Worm (Caenorhabditis elegans) whole organism, mixed stage, embryonic: Measurements from ENCODE around the gene C42D4.18.

ENCODE experiments used
- M03D4.4 ChIP-seq: sonication (generic microtip); optimal IDR thresholded peaks from 2 replicates; lab custom pipeline; 2017; ENCODE audit warnings: mild to moderate bottlenecking, missing genetic modification characterization, missing compliant biosample characterization
- bed-3 ChIP-seq: fragments of 200-800 bp; sonication (Bioruptor generic); optimal IDR thresholded peaks from 3 replicates; lab custom pipeline; 2018; ENCODE audit warnings: mild to moderate bottlenecking, missing genetic modification characterization, moderate library complexity, missing compliant biosample characterization
- blmp-1 ChIP-seq: fragments of 150-350 bp; optimal IDR thresholded peaks from 2 replicates; lab custom pipeline; 2014; ENCODE audit warnings: missing biosample characterization, missing genetic modification characterization
- ceh-39 ChIP-seq: fragments of 150-350 bp; optimal IDR thresholded peaks from 2 replicates; lab custom pipeline; 2014; ENCODE audit warnings: missing biosample characterization, missing genetic modification characterization
- ceh-43 ChIP-seq: fragments of 200-800 bp; sonication (Bioruptor generic); optimal IDR thresholded peaks from 2 replicates; lab custom pipeline; 2018; ENCODE audit warnings: mild to moderate bottlenecking, missing genetic modification characterization, moderate library complexity, missing compliant biosample characterization
- ceh-83 ChIP-seq: fragments of 200-800 bp; sonication (Bioruptor generic); optimal IDR thresholded peaks from 2 replicates; lab custom pipeline; 2018; ENCODE audit warnings: mild to moderate bottlenecking, missing genetic modification characterization, missing compliant biosample characterization
- ces-1 ChIP-seq: fragments of 150-350 bp; optimal IDR thresholded peaks from 2 replicates; lab custom pipeline; 2014; ENCODE audit warnings: missing biosample characterization, missing genetic modification reagents, missing genetic modification characterization
- cnd-1 ChIP-seq: fragments of 200-800 bp; sonication (Bioruptor generic); optimal IDR thresholded peaks from 2 replicates; lab custom pipeline; 2018; ENCODE audit warnings: mild to moderate bottlenecking, missing genetic modification characterization, missing compliant biosample characterization
- drap-1 ChIP-seq: fragments of 200-800 bp; sonication (Bioruptor generic); optimal IDR thresholded peaks from 3 replicates; lab custom pipeline; 2018; ENCODE audit warnings: mild to moderate bottlenecking, missing genetic modification characterization, missing compliant biosample characterization
- elt-1 ChIP-seq: sonication (generic microtip); optimal IDR thresholded peaks from 2 replicates; lab custom pipeline; 2017; ENCODE audit warnings: missing genetic modification characterization, mild to moderate bottlenecking, missing compliant biosample characterization, antibody characterized with exemption, moderate library complexity, borderline replicate concordance; ENCODE audit not compliant: insufficient read depth
- flh-1 ChIP-seq: fragments of 200-800 bp; sonication (Bioruptor generic); optimal IDR thresholded peaks from 2 replicates; lab custom pipeline; 2018; ENCODE audit warnings: mild to moderate bottlenecking, missing genetic modification characterization, moderate library complexity, missing compliant biosample characterization
- ham-2 ChIP-seq: fragments of 200-800 bp; sonication (Bioruptor generic); optimal IDR thresholded peaks from 2 replicates; lab custom pipeline; 2018; ENCODE audit warnings: mild to moderate bottlenecking, missing genetic modification characterization, missing compliant biosample characterization
- lin-13 ChIP-seq: fragments of 150-350 bp; optimal IDR thresholded peaks from 2 replicates; lab custom pipeline; 2014; ENCODE audit warnings: missing biosample characterization, missing genetic modification characterization
- lin-32 ChIP-seq: fragments of 200-800 bp; sonication (Bioruptor generic); optimal IDR thresholded peaks from 2 replicates; lab custom pipeline; 2018; ENCODE audit warnings: mild to moderate bottlenecking, missing genetic modification characterization, missing compliant biosample characterization
- mls-2 ChIP-seq: sonication (generic microtip); optimal IDR thresholded peaks from 2 replicates; lab custom pipeline; 2016; ENCODE audit warnings: mild to moderate bottlenecking, missing genetic modification characterization, moderate library complexity, missing compliant biosample characterization
- nhr-2 ChIP-seq: fragments of 150-350 bp; optimal IDR thresholded peaks from 2 replicates; lab custom pipeline; 2014; ENCODE audit warnings: missing biosample characterization, missing genetic modification characterization
- nhr-237 ChIP-seq: fragments of 150-350 bp; optimal IDR thresholded peaks from 2 replicates; lab custom pipeline; 2014; ENCODE audit warnings: missing biosample characterization, missing genetic modification characterization
- nhr-28 ChIP-seq: fragments of 150-350 bp; optimal IDR thresholded peaks from 2 replicates; lab custom pipeline; 2014; ENCODE audit warnings: missing biosample characterization, missing genetic modification characterization
- nhr-76 ChIP-seq: sonication (generic microtip); optimal IDR thresholded peaks from 2 replicates; lab custom pipeline; 2017; ENCODE audit warnings: missing biosample characterization, missing genetic modification characterization
- pha-4 ChIP-seq: fragments of 150-350 bp; optimal IDR thresholded peaks from 2 replicates; lab custom pipeline; 2018; ENCODE audit warnings: missing biosample characterization, missing genetic modification reagents, missing genetic modification characterization
- sem-2 ChIP-seq: fragments of 200-800 bp; sonication (Bioruptor generic); optimal IDR thresholded peaks from 2 replicates; lab custom pipeline; 2018; ENCODE audit warnings: mild to moderate bottlenecking, missing genetic modification characterization, missing compliant biosample characterization
- snpc-4 ChIP-seq: fragments of 150-350 bp; optimal IDR thresholded peaks from 2 replicates; lab custom pipeline; 2014; ENCODE audit warnings: missing biosample characterization, missing genetic modification characterization
- tbx-8 ChIP-seq: fragments of 200-800 bp; sonication (Bioruptor generic); optimal IDR thresholded peaks from 2 replicates; lab custom pipeline; 2018; ENCODE audit warnings: mild to moderate bottlenecking, missing genetic modification characterization, moderate library complexity, missing compliant biosample characterization
- unc-120 ChIP-seq: sonication (generic microtip); optimal IDR thresholded peaks from 2 replicates; lab custom pipeline; 2017; ENCODE audit warnings: missing genetic modification characterization, missing compliant biosample characterization; ENCODE audit not compliant: poor library complexity, severe bottlenecking
- unc-39 ChIP-seq: fragments of 150-350 bp; optimal IDR thresholded peaks from 2 replicates; lab custom pipeline; 2014; ENCODE audit warnings: missing biosample characterization, missing genetic modification characterization
- unc-62 ChIP-seq: fragments of 150-350 bp; optimal IDR thresholded peaks from 2 replicates; lab custom pipeline; 2014; ENCODE audit warnings: missing biosample characterization, missing genetic modification reagents, missing genetic modification characterization
- zip-8 ChIP-seq: fragments of 150-350 bp; optimal IDR thresholded peaks from 2 replicates; lab custom pipeline; 2014; ENCODE audit warnings: missing biosample characterization, missing genetic modification characterization
- ztf-11 ChIP-seq: fragments of 150-350 bp; optimal IDR thresholded peaks from 2 replicates; lab custom pipeline; 2014; ENCODE audit warnings: missing biosample characterization, missing genetic modification characterization

C42D4.18 gene

ce11 chrIV:7175346-7175745, 8.8 kb downstream of the C42D4.18 start, which contains the start of gene C42D4.19:
Gene C42D4.19 (plus strand): TSS chrIV:7175646.
- TF ChIP-seq ces-1 (GFP tag; lab: Kevin White, UChicago): no peak
- no peak for TF ChIP-seq unc-62 (GFP tag; lab: Kevin White, UChicago)
- no peak for TF ChIP-seq unc-120 (tag; lab: Kevin White, UChicago)
- no peak for TF ChIP-seq blmp-1 (tag; lab: Kevin White, UChicago)
- no peak for TF ChIP-seq ztf-11 (tag; lab: Kevin White, UChicago)
- no peak for TF ChIP-seq M03D4.4
- no peak for TF ChIP-seq sem-2
- TF ChIP-seq ceh-39 (tag; lab: Kevin White, UChicago): no peak
- TF ChIP-seq ham-2 (GFP tag; lab: Kevin White, UChicago): no peak
- TF ChIP-seq zip-8 (tag; lab: Kevin White, UChicago): no peak

- TF ChIP-seq unc-62 (GFP tag; lab: Kevin White, UChicago): no peak
- TF ChIP-seq ceh-43 (GFP tag; lab: Kevin White, UChicago): no peak
- no peak for TF ChIP-seq snpc-4 (tag; lab: Kevin White, UChicago)
- TF ChIP-seq nhr-237 (tag; lab: Kevin White, UChicago): no peak
- TF ChIP-seq ceh-83 (GFP tag; lab: Kevin White, UChicago): no peak
- TF ChIP-seq cnd-1 (tag; lab: Kevin White, UChicago): no peak
- TF ChIP-seq bed-3 (GFP tag; lab: Kevin White, UChicago): no peak
- TF ChIP-seq flh-1: no peak
- TF ChIP-seq elt-1: no peak
- no peak for TF ChIP-seq ztf-11 (tag; lab: Kevin White, UChicago)
- no peak for TF ChIP-seq nhr-2 (tag; lab: Kevin White, UChicago)
- TF ChIP-seq drap-1 (GFP tag; lab: Kevin White, UChicago): no peak
- no peak for TF ChIP-seq lin-32
Measured at ce11 chrIV:7176887-7177286, 10.3 kb downstream of the C42D4.18 start, which contains the start of gene str-44. Gene str-44 (plus strand): TSS chrIV:7177187.

- TF ChIP-seq nhr-28 (no peak), drap-1 (GFP tag; lab: Kevin White, UChicago) (no peak), ces-1 (GFP tag; lab: Kevin White, UChicago) (no peak), ceh-39 (tag; lab: Kevin White, UChicago) (no peak)
Measured at ce11 chrIV:7178942-7179341, 12.4 kb downstream of the C42D4.18 start, which contains the start of gene C42D4.3. Gene C42D4.3 (plus strand): TSS chrIV:7179239.

- TF ChIP-seq sem-2 (no peak), unc-62 (GFP tag; lab: Kevin White, UChicago) (no peak), drap-1 (GFP tag; lab: Kevin White, UChicago) (no peak), nhr-76 (tag; lab: Kevin White, UChicago) (no peak), elt-1 (no peak), unc-39 (tag; lab: Kevin White, UChicago) (no peak)
Measured at ce11 chrIV:7180304-7180703, 13.7 kb downstream of the C42D4.18 start, which contains the start of gene cest-10. Gene cest-10 (plus strand): TSS chrIV:7180557.

- TF ChIP-seq nhr-2 (tag; lab: Kevin White, UChicago) (no peak), cnd-1 (tag; lab: Kevin White, UChicago) (no peak), blmp-1 (tag; lab: Kevin White, UChicago) (no peak), mls-2 (tag; lab: Kevin White, UChicago) (no peak), lin-13 (no peak), elt-1 (no peak), ztf-11 (tag; lab: Kevin White, UChicago) (no peak), ceh-83 (GFP tag; lab: Kevin White, UChicago) (no peak), flh-1 (no peak), pha-4 (tag; lab: Kevin White, UChicago) (no peak)
Measured at ce11 chrIV:7182818-7183217, 16.2 kb downstream of the C42D4.18 start.

ce11 chrIV:7184597-7184996, 18.0 kb downstream of the C42D4.18 start, which contains the start of gene clec-179:
Gene clec-179 (minus strand): TSS chrIV:7184697.
- no peak for TF ChIP-seq ceh-39 (tag; lab: Kevin White, UChicago)
- TF ChIP-seq ceh-43 (GFP tag; lab: Kevin White, UChicago): no peak
- no peak for TF ChIP-seq M03D4.4
- no peak for TF ChIP-seq flh-1

- TF ChIP-seq ham-2 (GFP tag; lab: Kevin White, UChicago): no peak
- no peak for TF ChIP-seq nhr-76 (tag; lab: Kevin White, UChicago)
- TF ChIP-seq nhr-2 (tag; lab: Kevin White, UChicago): no peak
- no peak for TF ChIP-seq unc-120 (tag; lab: Kevin White, UChicago)
- TF ChIP-seq pha-4 (tag; lab: Kevin White, UChicago): no peak
- no peak for TF ChIP-seq cnd-1 (tag; lab: Kevin White, UChicago)
- no peak for TF ChIP-seq nhr-28
- no peak for TF ChIP-seq elt-1
- no peak for TF ChIP-seq tbx-8 (GFP tag; lab: Kevin White, UChicago)
- TF ChIP-seq lin-32: no peak
- TF ChIP-seq ceh-83 (GFP tag; lab: Kevin White, UChicago): no peak
Measured at ce11 chrIV:7186756-7187155, 20.2 kb downstream of the C42D4.18 start, which contains the start of gene str-249. Gene str-249 (minus strand): TSS chrIV:7186856.
